Worm (Caenorhabditis elegans): ENCODE measurements around the gene cox-14.

DNA sequence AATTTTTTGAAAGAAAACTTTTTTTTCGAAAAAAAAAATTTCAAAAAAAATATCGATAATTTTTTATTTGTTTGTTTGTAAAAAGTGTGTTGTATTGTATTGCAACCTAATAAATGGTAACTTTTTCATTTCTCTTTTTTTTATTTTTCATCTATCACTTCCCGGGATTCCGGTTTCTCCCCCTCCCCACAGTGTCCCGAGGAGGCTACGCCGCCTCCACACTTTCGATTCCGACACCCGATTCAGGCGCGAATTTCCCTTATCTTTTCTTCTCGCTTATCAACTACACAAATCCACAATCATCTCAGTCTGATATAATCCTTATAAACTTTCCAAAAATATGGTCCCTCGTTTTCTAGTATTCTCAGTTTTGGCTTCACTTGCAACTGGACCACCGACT, 35.8 kb downstream of the cox-14 start, which contains the start of gene R01H10.4:
- TF ChIP-seq snpc-4 (tag; optimal IDR thresholded peaks at IDR 0.05) = no peak
- no peak for TF ChIP-seq ces-1 (GFP tag; optimal IDR thresholded peaks at IDR 0.05)

Measured in whole organism, mixed stage, embryonic.